Worm (Caenorhabditis elegans): Measurements from ENCODE around the gene C26E1.2.

ce11 chrV:13317911-13318502, 13.1 kb downstream of the C26E1.2 start, which contains the start of the genes col-161 and srh-18:
- no peak for TF ChIP-seq snpc-4 (tag; optimal IDR thresholded peaks at IDR 0.05)
- no peak for TF ChIP-seq ztf-11 (tag; optimal IDR thresholded peaks at IDR 0.05)
